Worm (Caenorhabditis elegans) whole organism, L3 larva: ENCODE data around the gene col-94.

ENCODE experiments used
- R02D3.7 ChIP-seq: fragments of 150-350 bp; optimal IDR thresholded peaks from 2 replicates; lab custom pipeline; 2014; ENCODE audit warnings: missing biosample characterization, missing genetic modification characterization
- ZK546.5 ChIP-seq: sonication (generic microtip); optimal IDR thresholded peaks from 2 replicates; lab custom pipeline; 2017; ENCODE audit warnings: missing biosample characterization, missing genetic modification characterization
- ama-1 ChIP-seq: fragments of 150-350 bp; optimal IDR thresholded peaks from 2 replicates; lab custom pipeline; 2018
- daf-12 ChIP-seq: fragments of 150-350 bp; optimal IDR thresholded peaks from 2 replicates; lab custom pipeline; 2014; ENCODE audit warnings: missing biosample characterization, missing genetic modification reagents, missing genetic modification characterization
- egl-27 ChIP-seq: sonication (generic microtip); optimal IDR thresholded peaks from 4 replicates; lab custom pipeline; 2017; ENCODE audit warnings: missing biosample characterization, missing genetic modification reagents, missing genetic modification characterization
- elt-2 ChIP-seq: sonication (generic microtip); optimal IDR thresholded peaks from 2 replicates; lab custom pipeline; 2016; ENCODE audit warnings: missing genetic modification reagents, mild to moderate bottlenecking, missing genetic modification characterization, missing compliant biosample characterization
- elt-3 ChIP-seq, 3 experiments: fragments of 150-350 bp in 1 of 3; sonication (generic microtip) in 2 of 3; optimal IDR thresholded peaks; 2 replicates in 2 of 3; 4 replicates in 1 of 3; lab custom pipeline; 2014 to 2017; ENCODE audit warnings: missing biosample characterization in 3 of 3, missing genetic modification characterization in 3 of 3
- fos-1 ChIP-seq: fragments of 150-350 bp; optimal IDR thresholded peaks from 2 replicates; lab custom pipeline; 2014; ENCODE audit warnings: missing biosample characterization, missing genetic modification characterization
- lin-15B ChIP-seq: fragments of 150-350 bp; optimal IDR thresholded peaks from 2 replicates; lab custom pipeline; 2014; ENCODE audit warnings: missing biosample characterization, missing genetic modification characterization
- lsy-12 ChIP-seq: sonication (generic microtip); optimal IDR thresholded peaks from 2 replicates; lab custom pipeline; 2016; ENCODE audit warnings: mild to moderate bottlenecking, missing genetic modification characterization, missing compliant biosample characterization
- nhr-76 ChIP-seq: fragments of 150-350 bp; sonication (generic microtip); optimal IDR thresholded peaks from 5 replicates; lab custom pipeline; 2014; ENCODE audit warnings: missing biosample characterization, missing genetic modification characterization
- nhr-77 ChIP-seq: fragments of 150-350 bp; optimal IDR thresholded peaks from 2 replicates; lab custom pipeline; 2014; ENCODE audit warnings: missing biosample characterization, missing genetic modification characterization
- pqm-1 ChIP-seq: fragments of 150-350 bp; optimal IDR thresholded peaks from 2 replicates; lab custom pipeline; 2017; ENCODE audit warnings: missing biosample characterization, missing genetic modification characterization, inconsistent platforms
- sea-2 ChIP-seq: fragments of 150-350 bp; sonication (generic microtip); optimal IDR thresholded peaks from 4 replicates; lab custom pipeline; 2014; ENCODE audit warnings: missing biosample characterization, missing genetic modification reagents, missing genetic modification characterization

- no peak for TF ChIP-seq elt-3 (tag; optimal IDR thresholded peaks at IDR 0.05; lab: Kevin White, UChicago)
- no peak for TF ChIP-seq lin-15B (tag; lab: Kevin White, UChicago)
- peak; percentile 3 for TF ChIP-seq ama-1
- no peak for TF ChIP-seq nhr-76 (tag; lab: Kevin White, UChicago)
- no peak for TF ChIP-seq pqm-1 (tag; lab: Kevin White, UChicago)
- TF ChIP-seq lsy-12 (tag; lab: Kevin White, UChicago) = no peak
- TF ChIP-seq fos-1 (tag; lab: Kevin White, UChicago) = no peak
- TF ChIP-seq R02D3.7 (tag; lab: Kevin White, UChicago) = no peak
- no peak for TF ChIP-seq elt-2 (tag; lab: Kevin White, UChicago)
- no peak for TF ChIP-seq sea-2
- no peak for TF ChIP-seq nhr-77 (tag; lab: Kevin White, UChicago)
- no peak for TF ChIP-seq egl-27
- no peak for TF ChIP-seq daf-12
- TF ChIP-seq ZK546.5 (tag; lab: Kevin White, UChicago) = no peak
Observed at ce11 chrIII:10987561-10988184, at the start of gene col-94.
